Worm (Caenorhabditis elegans) whole organism, L3 larva: Measurements from ENCODE around the gene F33C8.2.

Experiments used
- ZK546.5 ChIP-seq: sonication (generic microtip); optimal IDR thresholded peaks from 2 replicates; lab custom pipeline; 2017; ENCODE audit warnings: missing biosample characterization, missing genetic modification characterization
- ama-1 ChIP-seq: fragments of 150-350 bp; optimal IDR thresholded peaks from 2 replicates; lab custom pipeline; 2018
- elt-3 ChIP-seq, 3 experiments: fragments of 150-350 bp in 1 of 3; sonication (generic microtip) in 2 of 3; optimal IDR thresholded peaks; 2 replicates in 2 of 3; 4 replicates in 1 of 3; lab custom pipeline; 2014 to 2017; ENCODE audit warnings: missing biosample characterization in 3 of 3, missing genetic modification characterization in 3 of 3
- jun-1 ChIP-seq: fragments of 150-350 bp; optimal IDR thresholded peaks from 2 replicates; lab custom pipeline; 2014; ENCODE audit warnings: missing biosample characterization, missing genetic modification reagents, missing genetic modification characterization
- lin-15B ChIP-seq: fragments of 150-350 bp; optimal IDR thresholded peaks from 2 replicates; lab custom pipeline; 2014; ENCODE audit warnings: missing biosample characterization, missing genetic modification characterization
- lin-39 ChIP-seq: fragments of 150-350 bp; optimal IDR thresholded peaks from 2 replicates; lab custom pipeline; 2018; ENCODE audit warnings: missing biosample characterization, missing genetic modification reagents, missing genetic modification characterization
- nfya-1 ChIP-seq: sonication (generic microtip); optimal IDR thresholded peaks from 2 replicates; lab custom pipeline; 2017; ENCODE audit warnings: missing genetic modification characterization, mild to moderate bottlenecking, missing compliant biosample characterization, antibody characterized with exemption, moderate library complexity; ENCODE audit not compliant: insufficient read depth
- nhr-12 ChIP-seq: fragments of 150-350 bp; optimal IDR thresholded peaks from 2 replicates; lab custom pipeline; 2014; ENCODE audit warnings: missing biosample characterization, missing genetic modification characterization
- nhr-237 ChIP-seq: fragments of 150-350 bp; optimal IDR thresholded peaks from 2 replicates; lab custom pipeline; 2014; ENCODE audit warnings: missing biosample characterization, missing genetic modification characterization
- nhr-76 ChIP-seq: fragments of 150-350 bp; sonication (generic microtip); optimal IDR thresholded peaks from 5 replicates; lab custom pipeline; 2014; ENCODE audit warnings: missing biosample characterization, missing genetic modification characterization
- pqm-1 ChIP-seq: fragments of 150-350 bp; optimal IDR thresholded peaks from 2 replicates; lab custom pipeline; 2017; ENCODE audit warnings: missing biosample characterization, missing genetic modification characterization, inconsistent platforms
- sea-2 ChIP-seq: fragments of 150-350 bp; sonication (generic microtip); optimal IDR thresholded peaks from 4 replicates; lab custom pipeline; 2014; ENCODE audit warnings: missing biosample characterization, missing genetic modification reagents, missing genetic modification characterization
- tbx-2 ChIP-seq: sonication (generic microtip); optimal IDR thresholded peaks from 2 replicates; lab custom pipeline; 2016; ENCODE audit warnings: mild to moderate bottlenecking, missing genetic modification characterization, missing compliant biosample characterization
- unc-39 ChIP-seq: sonication (generic microtip); optimal IDR thresholded peaks from 4 replicates; lab custom pipeline; 2017; ENCODE audit warnings: missing biosample characterization, missing genetic modification characterization

ce11 chrX:14709591-14709990, 11.6 kb upstream of the F33C8.2 start:
- TF ChIP-seq ZK546.5 = no peak
- no peak for TF ChIP-seq nhr-237
- TF ChIP-seq sea-2 (GFP tag; lab: Kevin White, UChicago) = no peak
- TF ChIP-seq ama-1 (lab: Kevin White, UChicago) = no peak
- no peak for TF ChIP-seq lin-39 (tag; lab: Kevin White, UChicago)
- no peak for TF ChIP-seq jun-1 (tag; lab: Kevin White, UChicago)
- TF ChIP-seq unc-39 (tag; lab: Kevin White, UChicago) = no peak
- TF ChIP-seq nhr-76 (tag; lab: Kevin White, UChicago) = no peak
- no peak for TF ChIP-seq tbx-2 (tag; lab: Kevin White, UChicago)
- TF ChIP-seq elt-3 (tag; optimal IDR thresholded peaks at IDR 0.05; lab: Kevin White, UChicago) = no peak
- TF ChIP-seq pqm-1 (tag; lab: Kevin White, UChicago) = no peak
- no peak for TF ChIP-seq lin-15B (tag; lab: Kevin White, UChicago)
- no peak for TF ChIP-seq nhr-12 (tag; lab: Kevin White, UChicago)
- TF ChIP-seq nfya-1 (tag; lab: Kevin White, UChicago) = no peak
